Worm (Caenorhabditis elegans): ENCODE results near the gene Y116A8C.43.

The Y116A8C.43 gene

DNA sequence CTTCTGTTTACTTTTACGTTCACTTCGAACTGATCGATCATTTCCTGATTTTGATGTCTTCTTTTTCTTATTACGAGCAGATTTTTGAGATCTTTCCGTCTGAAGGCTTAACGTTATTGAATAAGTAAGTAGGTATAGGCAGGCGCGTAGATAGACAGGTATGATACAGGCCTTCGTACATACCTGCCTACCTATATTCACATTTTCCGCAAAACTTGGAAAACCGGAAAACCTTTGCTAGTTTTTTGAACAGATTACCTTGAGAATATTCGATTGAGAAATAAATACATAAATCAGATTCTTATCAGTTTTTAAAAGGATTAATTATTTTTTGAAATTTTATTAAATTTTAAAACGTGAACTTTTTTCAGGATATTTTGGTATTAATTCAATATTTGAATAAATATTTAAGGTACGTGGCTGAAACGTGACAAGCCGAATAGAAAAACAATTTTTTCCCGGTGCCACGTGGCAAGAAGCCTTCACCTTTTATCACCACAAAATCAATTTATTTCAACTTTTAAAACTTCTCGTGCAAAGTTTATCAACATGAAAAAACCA lies 42.5 kb downstream of the Y116A8C.43 start, which contains the start of the genes Y116A8C.37 and Y116A8C.38:
TSS of gene Y116A8C.37 (minus strand) at position 101 of the 561 bp plus-strand sequence.
TSS of gene Y116A8C.38 (plus strand) at position 511 of the 561 bp plus-strand sequence.
- TF ChIP-seq nhr-28 (tag; optimal IDR thresholded peaks at IDR 0.05) (no peak), ZK546.5 (tag; optimal IDR thresholded peaks at IDR 0.05) (no peak), F44E2.7 (GFP tag; IDR thresholded peaks at IDR 0.05) (no peak), nhr-102 (tag; optimal IDR thresholded peaks at IDR 0.05) (no peak), ceh-62 (tag; optimal IDR thresholded peaks at IDR 0.05) (no peak), skn-1 (tag; optimal IDR thresholded peaks at IDR 0.05) (no peak), zag-1 (tag; optimal IDR thresholded peaks at IDR 0.05) (no peak), madf-5 (GFP tag; IDR thresholded peaks at IDR 0.05) (no peak), fos-1 (tag; optimal IDR thresholded peaks at IDR 0.05) (no peak), egl-27 (tag; optimal IDR thresholded peaks at IDR 0.05) (no peak), nhr-11 (tag; optimal IDR thresholded peaks at IDR 0.05) (no peak), pha-4 (GFP tag; IDR thresholded peaks at IDR 0.05) (no peak), pha-4 (tag; optimal IDR thresholded peaks at IDR 0.05) (no peak), daf-19 (GFP tag; conservative IDR thresholded peaks at IDR 0.05) (no peak), saeg-2 (GFP tag; IDR thresholded peaks at IDR 0.05) (no peak), pqm-1 (tag; optimal IDR thresholded peaks at IDR 0.05) (no peak), aha-1 (tag) (no peak), nhr-111 (GFP tag; optimal IDR thresholded peaks at IDR 0.05) (no peak), daf-12 (tag; optimal IDR thresholded peaks at IDR 0.05) (no peak), ama-1 (optimal IDR thresholded peaks at IDR 0.05) (no peak), attf-4 (tag; optimal IDR thresholded peaks at IDR 0.05) (no peak)

All from whole organism, L4 larva.